Fruit fly (Drosophila melanogaster): ENCODE data around the gene Cpr76Ba.
A peak's percentile ranks its signal among the peaks of the same experiment; 100 is the strongest.

Cpr76Ba gene

DNA sequence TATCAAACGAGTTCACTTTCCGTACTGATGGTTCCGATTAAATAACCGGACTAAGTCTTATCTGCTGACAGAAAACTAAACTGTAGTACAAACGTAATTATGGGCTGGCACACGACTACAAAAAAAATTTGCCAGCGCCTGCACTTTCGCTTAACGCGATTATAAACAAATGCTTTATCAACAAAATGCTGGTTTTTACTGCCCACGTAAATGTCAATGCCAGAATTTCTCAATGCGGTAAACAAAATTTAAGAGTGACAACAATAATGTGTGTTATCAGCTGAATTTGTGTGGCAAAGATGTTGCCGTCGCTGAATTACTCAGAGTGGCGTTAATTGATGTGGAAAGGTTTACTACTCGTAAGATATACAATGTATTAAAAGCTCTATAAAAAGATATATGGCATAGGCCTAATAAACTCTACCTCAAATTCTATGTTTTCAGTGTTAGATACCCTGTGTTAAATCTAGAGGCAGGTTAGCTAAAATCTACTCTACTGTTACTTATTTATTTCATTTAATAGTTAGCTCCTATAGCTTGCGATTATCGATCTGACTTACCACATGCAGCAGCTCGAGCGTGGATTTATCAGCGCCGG, 22.0 kb downstream of the Cpr76Ba start (continued):
- TF ChIP-seq CG14050 (GFP tag; IDR thresholded peaks at IDR 0.05) (no peak), exex (tag; optimal IDR thresholded peaks at IDR 0.05) (peak; percentile 46), CG17802 (tag; optimal IDR thresholded peaks at IDR 0.05) (no peak), disco-r (GFP tag; optimal IDR thresholded peaks at IDR 0.05) (no peak), Dbx (GFP tag; IDR thresholded peaks at IDR 0.05) (no peak), fd64A (GFP tag; optimal IDR thresholded peaks at IDR 0.05) (no peak), CG11723 (GFP tag; optimal IDR thresholded peaks at IDR 0.05) (no peak), HHEX (GFP tag; optimal IDR thresholded peaks at IDR 0.05) (peak; percentile 22), row (GFP tag; IDR thresholded peaks at IDR 0.05) (no peak), CG3281 (GFP tag; optimal IDR thresholded peaks at IDR 0.05) (peak; percentile 14), CG6654 (GFP tag; optimal IDR thresholded peaks at IDR 0.05) (no peak), Tbp (GFP tag; optimal IDR thresholded peaks at IDR 0.05) (no peak), CG16779 (GFP tag; IDR thresholded peaks at IDR 0.05) (no peak), Dip3 (GFP tag; optimal IDR thresholded peaks at IDR 0.05) (no peak), gce (GFP tag; IDR thresholded peaks at IDR 0.05) (no peak), repo (GFP tag; optimal IDR thresholded peaks at IDR 0.05) (no peak), CG13894 (tag; optimal IDR thresholded peaks at IDR 0.05) (no peak), mirr (GFP tag; optimal IDR thresholded peaks at IDR 0.05) (peak; percentile 24), CG34376 (GFP tag; optimal IDR thresholded peaks at IDR 0.05) (peak; percentile 63), PHDP (tag; optimal IDR thresholded peaks at IDR 0.05) (peak; percentile 11), caup (GFP tag; optimal IDR thresholded peaks at IDR 0.05; ENCODE audit: severe bottlenecking) (no peak), CG15514 (GFP tag; optimal IDR thresholded peaks at IDR 0.05) (peak; percentile 28), pnt (GFP tag; optimal IDR thresholded peaks at IDR 0.05) (no peak), chinmo (GFP tag; IDR thresholded peaks at IDR 0.05; ENCODE audit: partially characterized antibody) (0 out of 4 replicates have a peak, but pooled peaks have one; percentile 23), Bdp1 (GFP tag; optimal IDR thresholded peaks at IDR 0.05) (no peak), eyg (GFP tag; optimal IDR thresholded peaks at IDR 0.05) (no peak), gem (tag; optimal IDR thresholded peaks at IDR 0.05) (peak; percentile 26), corto (GFP tag; optimal IDR thresholded peaks at IDR 0.05) (no peak), CG6813 (GFP tag; optimal IDR thresholded peaks at IDR 0.05) (no peak), klu (GFP tag; IDR thresholded peaks at IDR 0.05) (no peak), pan (optimal IDR thresholded peaks at IDR 0.05) (no peak), pan (GFP tag; optimal IDR thresholded peaks at IDR 0.05 in 1 of 2, IDR thresholded peaks at IDR 0.05 in 1 of 2) (no peak), wek (GFP tag; optimal IDR thresholded peaks at IDR 0.05) (peak; percentile 32), dmrt99B (tag; optimal IDR thresholded peaks at IDR 0.05) (peak; percentile 1), CG42726 (GFP tag; IDR thresholded peaks at IDR 0.05; ENCODE audit: partially characterized antibody) (no peak), BEAF-32 (GFP tag; optimal IDR thresholded peaks at IDR 0.05) (no peak), CG3726 (GFP tag; IDR thresholded peaks at IDR 0.05) (no peak), CG2199 (GFP tag; IDR thresholded peaks at IDR 0.05) (no peak), Stat92E (GFP tag; optimal IDR thresholded peaks at IDR 0.05) (no peak), CG1529 (GFP tag; optimal IDR thresholded peaks at IDR 0.05) (no peak), mld (GFP tag; IDR thresholded peaks at IDR 0.05; ENCODE audit: partially characterized antibody) (no peak), CG1792 (GFP tag; optimal IDR thresholded peaks at IDR 0.05) (no peak), insv (GFP tag; optimal IDR thresholded peaks at IDR 0.05) (no peak), Awh (GFP tag; IDR thresholded peaks at IDR 0.05) (no peak), tin (GFP tag; optimal IDR thresholded peaks at IDR 0.05) (no peak), CG10543 (GFP tag; optimal IDR thresholded peaks at IDR 0.05) (peak; percentile 9), CG30020 (tag; optimal IDR thresholded peaks at IDR 0.05) (no peak), sim (GFP tag; IDR thresholded peaks at IDR 0.05) (no peak), ttk (GFP tag; IDR thresholded peaks at IDR 0.05) (no peak), CG12236 (GFP tag; optimal IDR thresholded peaks at IDR 0.05) (no peak)

Data from whole organism, embryonic.